Worm (Caenorhabditis elegans) whole organism, late embryonic: ENCODE measurements around the gene F59A6.10.
A peak's percentile ranks its signal among the peaks of the same experiment; 100 is the strongest.

ENCODE experiments used
- C08G9.2 ChIP-seq: sonication (generic microtip); optimal IDR thresholded peaks from 2 replicates; lab custom pipeline; 2016; ENCODE audit warnings: mild to moderate bottlenecking, missing genetic modification characterization, moderate library complexity, missing compliant biosample characterization
- C38D4.7 ChIP-seq: fragments of 200-800 bp; sonication (Bioruptor generic); optimal IDR thresholded peaks from 2 replicates; lab custom pipeline; 2018; ENCODE audit warnings: mild to moderate bottlenecking, missing genetic modification characterization, moderate library complexity, missing compliant biosample characterization
- F13H6.1 ChIP-seq: sonication (generic microtip); optimal IDR thresholded peaks from 2 replicates; lab custom pipeline; 2016; ENCODE audit warnings: missing genetic modification characterization, missing compliant biosample characterization
- K02D7.2 ChIP-seq: sonication (generic microtip); optimal IDR thresholded peaks from 2 replicates; lab custom pipeline; 2017; ENCODE audit warnings: mild to moderate bottlenecking, missing genetic modification characterization, missing compliant biosample characterization
- K09A11.1 ChIP-seq: sonication (generic microtip); optimal IDR thresholded peaks from 2 replicates; lab custom pipeline; 2017; ENCODE audit warnings: antibody characterized with exemption, mild to moderate bottlenecking, missing genetic modification characterization, missing compliant biosample characterization; ENCODE audit not compliant: insufficient read depth
- T23F11.4 ChIP-seq: fragments of 200-800 bp; sonication (Bioruptor generic); optimal IDR thresholded peaks from 2 replicates; lab custom pipeline; 2018; ENCODE audit warnings: mild to moderate bottlenecking, missing genetic modification characterization, missing compliant biosample characterization
- Y22D7AL.16 ChIP-seq: sonication (generic microtip); optimal IDR thresholded peaks from 2 replicates; lab custom pipeline; 2016; ENCODE audit warnings: missing genetic modification characterization, missing compliant biosample characterization
- ahr-1 ChIP-seq: sonication (generic microtip); optimal IDR thresholded peaks from 2 replicates; lab custom pipeline; 2016; ENCODE audit warnings: missing genetic modification characterization, missing compliant biosample characterization
- ama-1 ChIP-seq: fragments of 150-350 bp; optimal IDR thresholded peaks from 2 replicates; lab custom pipeline; 2014
- ceh-18 ChIP-seq: sonication (generic microtip); optimal IDR thresholded peaks from 2 replicates; lab custom pipeline; 2016; ENCODE audit warnings: missing genetic modification characterization, missing compliant biosample characterization
- ceh-2 ChIP-seq: sonication (generic microtip); optimal IDR thresholded peaks from 2 replicates; lab custom pipeline; 2016; ENCODE audit warnings: missing genotype, missing genetic modification characterization, missing compliant biosample characterization
- ceh-22 ChIP-seq: sonication (generic microtip); optimal IDR thresholded peaks from 2 replicates; lab custom pipeline; 2017; ENCODE audit warnings: missing biosample characterization, missing genetic modification characterization
- ceh-30 ChIP-seq: fragments of 150-350 bp; optimal IDR thresholded peaks from 2 replicates; lab custom pipeline; 2014; ENCODE audit warnings: missing biosample characterization, missing genetic modification characterization
- ceh-31 ChIP-seq: sonication (generic microtip); optimal IDR thresholded peaks from 2 replicates; lab custom pipeline; 2016; ENCODE audit warnings: missing genetic modification characterization, missing compliant biosample characterization
- ceh-34 ChIP-seq: sonication (generic microtip); optimal IDR thresholded peaks from 2 replicates; lab custom pipeline; 2016; ENCODE audit warnings: mild to moderate bottlenecking, missing genetic modification characterization, missing compliant biosample characterization
- ceh-45 ChIP-seq: fragments of 200-800 bp; sonication (Bioruptor generic); IDR thresholded peaks from 2 replicates; pipeline ENCODE4 v1.3.6; 2022; ENCODE audit warnings: missing genetic modification reagents, missing genetic modification characterization, missing compliant biosample characterization
- ceh-48 ChIP-seq: sonication (generic microtip); optimal IDR thresholded peaks from 2 replicates; lab custom pipeline; 2016; ENCODE audit warnings: missing genetic modification characterization, inconsistent platforms, missing compliant biosample characterization
- ceh-6 ChIP-seq: fragments of 200-800 bp; sonication (Bioruptor generic); optimal IDR thresholded peaks from 2 replicates; lab custom pipeline; 2018; ENCODE audit warnings: mild to moderate bottlenecking, missing genetic modification characterization, missing compliant biosample characterization
- ceh-9 ChIP-seq: sonication (generic microtip); optimal IDR thresholded peaks from 2 replicates; lab custom pipeline; 2016; ENCODE audit warnings: mild to moderate bottlenecking, missing genetic modification characterization, inconsistent platforms, missing compliant biosample characterization
- dmd-4 ChIP-seq: sonication (generic microtip); optimal IDR thresholded peaks from 2 replicates; lab custom pipeline; 2016; ENCODE audit warnings: borderline replicate concordance, missing genetic modification characterization, missing compliant biosample characterization
- dve-1 ChIP-seq: sonication (generic microtip); optimal IDR thresholded peaks from 2 replicates; lab custom pipeline; 2017; ENCODE audit warnings: antibody characterized with exemption, mild to moderate bottlenecking, missing genetic modification characterization, missing compliant biosample characterization
- elt-2 ChIP-seq: sonication (generic microtip); optimal IDR thresholded peaks from 2 replicates; lab custom pipeline; 2016; ENCODE audit warnings: missing genetic modification reagents, missing genetic modification characterization, missing compliant biosample characterization
- eyg-1 ChIP-seq: sonication (generic microtip); optimal IDR thresholded peaks from 2 replicates; lab custom pipeline; 2016; ENCODE audit warnings: missing genotype, missing genetic modification characterization, missing compliant biosample characterization
- fkh-10 ChIP-seq: fragments of 150-350 bp; optimal IDR thresholded peaks from 2 replicates; lab custom pipeline; 2014; ENCODE audit warnings: missing biosample characterization, missing genetic modification reagents, missing genetic modification characterization
- fkh-6 ChIP-seq: sonication (generic microtip); optimal IDR thresholded peaks from 2 replicates; lab custom pipeline; 2016; ENCODE audit warnings: missing genetic modification characterization, missing compliant biosample characterization
- hlh-13 ChIP-seq: fragments of 200-800 bp; sonication (Bioruptor generic); optimal IDR thresholded peaks from 2 replicates; lab custom pipeline; 2018; ENCODE audit warnings: mild to moderate bottlenecking, missing genetic modification characterization, missing compliant biosample characterization
- hlh-8 ChIP-seq: sonication (generic microtip); optimal IDR thresholded peaks from 2 replicates; lab custom pipeline; 2016; ENCODE audit warnings: missing genotype, missing genetic modification characterization, missing compliant biosample characterization
- lin-11 ChIP-seq: fragments of 200-800 bp; sonication (Bioruptor generic); optimal IDR thresholded peaks from 2 replicates; lab custom pipeline; 2018; ENCODE audit warnings: mild to moderate bottlenecking, missing genetic modification characterization, missing compliant biosample characterization
- madf-2 ChIP-seq: sonication (generic microtip); optimal IDR thresholded peaks from 2 replicates; lab custom pipeline; 2017; ENCODE audit warnings: missing genetic modification characterization, missing compliant biosample characterization
- mec-3 ChIP-seq: sonication (generic microtip); optimal IDR thresholded peaks from 2 replicates; lab custom pipeline; 2016; ENCODE audit warnings: borderline replicate concordance, missing genetic modification characterization, missing compliant biosample characterization
- nfya-1 ChIP-seq: sonication (generic microtip); optimal IDR thresholded peaks from 2 replicates; lab custom pipeline; 2017; ENCODE audit warnings: missing genetic modification characterization, mild to moderate bottlenecking, missing compliant biosample characterization, antibody characterized with exemption, moderate library complexity
- odd-2 ChIP-seq: sonication (generic microtip); optimal IDR thresholded peaks from 2 replicates; lab custom pipeline; 2017; ENCODE audit warnings: antibody characterized with exemption, mild to moderate bottlenecking, missing genetic modification characterization, missing compliant biosample characterization
- pha-2 ChIP-seq: sonication (generic microtip); optimal IDR thresholded peaks from 2 replicates; lab custom pipeline; 2017; ENCODE audit warnings: mild to moderate bottlenecking, missing genetic modification characterization, missing compliant biosample characterization
- pha-4 ChIP-seq: fragments of 150-350 bp; optimal IDR thresholded peaks from 2 replicates; lab custom pipeline; 2018; ENCODE audit warnings: missing biosample characterization, missing genetic modification reagents, missing genetic modification characterization
- pqm-1 ChIP-seq: sonication (generic microtip); optimal IDR thresholded peaks from 2 replicates; lab custom pipeline; 2016; ENCODE audit warnings: missing genetic modification characterization, missing compliant biosample characterization
- pros-1 ChIP-seq: fragments of 150-350 bp; optimal IDR thresholded peaks from 2 replicates; lab custom pipeline; 2014; ENCODE audit warnings: missing biosample characterization, missing genetic modification reagents, missing genetic modification characterization
- ref-2 ChIP-seq: sonication (generic microtip); optimal IDR thresholded peaks from 2 replicates; lab custom pipeline; 2016; ENCODE audit warnings: missing genetic modification characterization, missing compliant biosample characterization
- rnt-1 ChIP-seq: sonication (generic microtip); optimal IDR thresholded peaks from 2 replicates; lab custom pipeline; 2016; ENCODE audit warnings: missing genetic modification characterization, missing compliant biosample characterization
- sdc-2 ChIP-seq: sonication (generic microtip); optimal IDR thresholded peaks from 2 replicates; lab custom pipeline; 2016; ENCODE audit warnings: missing genotype, missing genetic modification characterization, missing compliant biosample characterization
- sox-4 ChIP-seq: sonication (generic microtip); optimal IDR thresholded peaks from 2 replicates; lab custom pipeline; 2017; ENCODE audit warnings: mild to moderate bottlenecking, missing genetic modification characterization, inconsistent platforms, missing compliant biosample characterization
- syd-9 ChIP-seq: sonication (generic microtip); optimal IDR thresholded peaks from 2 replicates; lab custom pipeline; 2016; ENCODE audit warnings: mild to moderate bottlenecking, missing genetic modification characterization, moderate library complexity, missing compliant biosample characterization
- ttx-3 ChIP-seq: sonication (generic microtip); optimal IDR thresholded peaks from 2 replicates; lab custom pipeline; 2016; ENCODE audit warnings: missing genetic modification reagents, missing genetic modification characterization, missing compliant biosample characterization
- unc-42 ChIP-seq: sonication (generic microtip); optimal IDR thresholded peaks from 2 replicates; lab custom pipeline; 2016; ENCODE audit warnings: missing genotype, missing genetic modification characterization, missing compliant biosample characterization
- unc-55 ChIP-seq: sonication (generic microtip); optimal IDR thresholded peaks from 2 replicates; lab custom pipeline; 2017; ENCODE audit warnings: missing biosample characterization, missing genetic modification reagents, missing genetic modification characterization
- unc-86 ChIP-seq: sonication (generic microtip); optimal IDR thresholded peaks from 2 replicates; lab custom pipeline; 2016; ENCODE audit warnings: missing genetic modification characterization, missing compliant biosample characterization
- zip-5 ChIP-seq: sonication (generic microtip); optimal IDR thresholded peaks from 2 replicates; lab custom pipeline; 2016; ENCODE audit warnings: missing genetic modification characterization, missing compliant biosample characterization
- ztf-16 ChIP-seq: sonication (generic microtip); optimal IDR thresholded peaks from 2 replicates; lab custom pipeline; 2017; ENCODE audit warnings: missing genetic modification characterization, missing compliant biosample characterization

The F59A6.10 gene

ce11 chrII:5003660-5004059 lies at the start of gene F59A6.10:
Gene F59A6.10, plus strand, starts transcription at chrII:5003960.
- TF ChIP-seq ceh-31 (tag; lab: Kevin White, UChicago) (no peak), lin-11 (tag; lab: Kevin White, UChicago) (no peak), Y22D7AL.16 (tag; lab: Kevin White, UChicago) (no peak)

- no peak for TF ChIP-seq lin-11 (tag; lab: Kevin White, UChicago)
- TF ChIP-seq fkh-6 (tag; lab: Kevin White, UChicago), result no peak
- no peak for TF ChIP-seq F13H6.1
- no peak for TF ChIP-seq hlh-8 (tag; lab: Kevin White, UChicago)
- TF ChIP-seq pqm-1 (tag; lab: Kevin White, UChicago), result no peak
- TF ChIP-seq ahr-1 (tag; lab: Kevin White, UChicago), result no peak
- TF ChIP-seq eyg-1 (tag; lab: Kevin White, UChicago), result no peak
- TF ChIP-seq elt-2, result no peak
- no peak for TF ChIP-seq ama-1
- no peak for TF ChIP-seq ref-2
- no peak for TF ChIP-seq dve-1 (tag; lab: Kevin White, UChicago)
- no peak for TF ChIP-seq unc-86 (tag; lab: Kevin White, UChicago)
- TF ChIP-seq ceh-22, result no peak
- no peak for TF ChIP-seq ceh-30
- TF ChIP-seq ceh-6 (GFP tag; lab: Kevin White, UChicago), result no peak
- TF ChIP-seq madf-2 (tag; lab: Kevin White, UChicago), result no peak
- no peak for TF ChIP-seq unc-55 (GFP tag; lab: Kevin White, UChicago)
- no peak for TF ChIP-seq sdc-2
- no peak for TF ChIP-seq ztf-16 (tag; lab: Kevin White, UChicago)
- TF ChIP-seq C08G9.2 (tag; lab: Kevin White, UChicago), result no peak
Observed at ce11 chrII:4954099-4954959, 49.4 kb upstream of the F59A6.10 start.

ce11 chrII:4955353-4955752 lies 48.4 kb upstream of the F59A6.10 start, which contains the start of gene pbs-3:
Gene pbs-3, minus strand, starts transcription at chrII:4955427.
- peak; percentile 68 for TF ChIP-seq F13H6.1
- TF ChIP-seq C38D4.7 (GFP tag; lab: Kevin White, UChicago), result no peak
- peak; percentile 66 for TF ChIP-seq ceh-2 (tag; lab: Kevin White, UChicago)
- no peak for TF ChIP-seq ceh-45 (GFP tag; lab: Robert Waterston, UW)
- TF ChIP-seq unc-42 (tag; lab: Kevin White, UChicago), result peak; percentile 60
- no peak for TF ChIP-seq pha-2 (tag; lab: Kevin White, UChicago)
- no peak for TF ChIP-seq ceh-48 (tag; lab: Kevin White, UChicago)
- TF ChIP-seq C08G9.2 (tag; lab: Kevin White, UChicago), result peak; percentile 76
- TF ChIP-seq sox-4 (tag; lab: Kevin White, UChicago), result no peak
- no peak for TF ChIP-seq hlh-13 (GFP tag; lab: Kevin White, UChicago)
- TF ChIP-seq nfya-1 (tag; lab: Kevin White, UChicago), result peak; percentile 60
- TF ChIP-seq ceh-31 (tag; lab: Kevin White, UChicago), result peak; percentile 97
- no peak for TF ChIP-seq T23F11.4 (GFP tag; lab: Kevin White, UChicago)
- no peak for TF ChIP-seq fkh-10
- TF ChIP-seq elt-2, result peak; percentile 83
- TF ChIP-seq fkh-6 (tag; lab: Kevin White, UChicago), result no peak
- no peak for TF ChIP-seq ttx-3 (tag; lab: Kevin White, UChicago)
- no peak for TF ChIP-seq ceh-9 (tag; lab: Kevin White, UChicago)
- TF ChIP-seq pros-1 (tag; lab: Kevin White, UChicago), result no peak
- TF ChIP-seq zip-5 (tag; lab: Kevin White, UChicago), result peak; percentile 26
- peak; percentile 37 for TF ChIP-seq dmd-4 (tag; lab: Kevin White, UChicago)
- TF ChIP-seq unc-86 (tag; lab: Kevin White, UChicago), result peak; percentile 13
- peak; percentile 66 for TF ChIP-seq rnt-1 (tag; lab: Kevin White, UChicago)
- no peak for TF ChIP-seq ceh-6 (GFP tag; lab: Kevin White, UChicago)
- no peak for TF ChIP-seq mec-3 (tag; lab: Kevin White, UChicago)
- no peak for TF ChIP-seq syd-9 (tag; lab: Kevin White, UChicago)
- TF ChIP-seq K09A11.1, result no peak
- peak; percentile 44 for TF ChIP-seq ceh-18 (tag; lab: Kevin White, UChicago)
- TF ChIP-seq K02D7.2 (tag; lab: Kevin White, UChicago), result no peak
- TF ChIP-seq pha-4, result no peak
- TF ChIP-seq ceh-34, result peak; percentile 29
- TF ChIP-seq hlh-8 (tag; lab: Kevin White, UChicago), result peak; percentile 30
- no peak for TF ChIP-seq odd-2 (tag; lab: Kevin White, UChicago)
- TF ChIP-seq pqm-1 (tag; lab: Kevin White, UChicago), result no peak
